Fruit fly (Drosophila melanogaster) whole organism, wandering third instar larva: ENCODE results near the gene Rabex-5.

Experiments used
- Dif ChIP-seq: fragments of 200-275, 200-300 bp; sonication (Bioruptor generic); optimal IDR thresholded peaks from 2 replicates; lab custom pipeline; 2018; ENCODE audit warnings: missing biosample characterization, missing genetic modification characterization; ENCODE audit not compliant: partially characterized antibody
- Hr78 ChIP-seq: fragments of >200 bp; optimal IDR thresholded peaks from 2 replicates; lab custom pipeline; 2017; ENCODE audit warnings: missing biosample characterization, missing genetic modification characterization
- Myc ChIP-seq: fragments of >200 bp; optimal IDR thresholded peaks from 2 replicates; lab custom pipeline; 2017
- N ChIP-seq: fragments of >200 bp; optimal IDR thresholded peaks from 2 replicates; lab custom pipeline; 2018; ENCODE audit warnings: missing biosample characterization, missing external identifiers, missing genetic modification characterization
- brk ChIP-seq: fragments of 200-800 bp; sonication (Bioruptor generic); optimal IDR thresholded peaks from 2 replicates; lab custom pipeline; 2016; ENCODE audit warnings: missing biosample characterization, mild to moderate bottlenecking, missing genetic modification characterization
- dl ChIP-seq, 2 experiments: fragments of 175-275, 200-275 bp in 1 of 2; fragments of 200-275 bp in 1 of 2; sonication (Bioruptor generic); optimal IDR thresholded peaks; lab custom pipeline; 2018; ENCODE audit warnings: mild to moderate bottlenecking in 2 of 2, missing biosample characterization in 2 of 2, missing genetic modification characterization in 2 of 2, moderate library complexity in 2 of 2; ENCODE audit not compliant: partially characterized antibody in 2 of 2, insufficient read depth in 1 of 2
- ey ChIP-seq: fragments of 200-800 bp; sonication (Bioruptor generic); optimal IDR thresholded peaks from 2 replicates; lab custom pipeline; 2016; ENCODE audit warnings: missing biosample characterization, missing genetic modification characterization
- fru ChIP-seq: fragments of 200-800 bp; sonication (Bioruptor generic); optimal IDR thresholded peaks from 3 replicates; lab custom pipeline; 2016; ENCODE audit warnings: missing biosample characterization, mild to moderate bottlenecking, missing genetic modification characterization
- h ChIP-seq: fragments of 200-800 bp; sonication (Bioruptor generic); optimal IDR thresholded peaks from 3 replicates; lab custom pipeline; 2016; ENCODE audit warnings: missing biosample characterization, mild to moderate bottlenecking, missing genetic modification characterization
- pan ChIP-seq: fragments of >200 bp; optimal IDR thresholded peaks from 2 replicates; lab custom pipeline; 2017
- psq ChIP-seq: fragments of 200-800 bp; sonication (Bioruptor generic); optimal IDR thresholded peaks from 3 replicates; lab custom pipeline; 2017; ENCODE audit warnings: missing biosample characterization, mild to moderate bottlenecking, missing genetic modification characterization, moderate library complexity
- usp ChIP-seq: fragments of >200 bp; optimal IDR thresholded peaks from 2 replicates; lab custom pipeline; 2017; ENCODE audit warnings: missing biosample characterization, missing genetic modification characterization

DNA sequence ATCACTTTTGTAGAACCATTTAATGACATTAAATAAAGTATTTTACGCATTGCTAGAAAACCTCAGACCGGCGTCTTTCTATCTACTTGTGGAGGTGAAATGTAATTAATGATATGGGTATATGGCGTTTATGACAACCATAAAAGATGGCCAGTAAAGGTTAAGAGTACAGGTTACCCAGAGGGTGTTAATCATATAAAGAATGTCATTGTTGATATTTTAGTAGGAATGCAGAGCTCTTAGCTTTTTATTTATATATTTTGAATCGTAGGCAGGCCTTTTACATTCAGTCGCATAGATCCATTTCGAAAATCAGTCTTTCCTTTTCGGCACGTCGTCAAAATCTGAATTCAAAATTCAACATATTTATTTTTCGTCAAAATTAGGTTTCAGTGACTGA lies 45.3 kb upstream of the Rabex-5 start, which contains the start of gene Bfc:
- TF ChIP-seq psq (GFP tag; lab: Kevin White, UChicago), result no peak
- no peak for TF ChIP-seq pan
- no peak for TF ChIP-seq h (GFP tag; lab: Kevin White, UChicago)
- no peak for TF ChIP-seq brk
- no peak for TF ChIP-seq N (GFP tag; lab: Kevin White, UChicago)
- no peak for TF ChIP-seq dl (GFP tag; optimal IDR thresholded peaks at IDR 0.05; lab: Kevin White, UChicago; ENCODE audit: insufficient read depth in 1 of 2, partially characterized antibody in 2 of 2)
- TF ChIP-seq ey (GFP tag; lab: Kevin White, UChicago), result no peak
- TF ChIP-seq Dif (GFP tag; lab: Kevin White, UChicago), result no peak
- no peak for TF ChIP-seq fru (GFP tag; lab: Kevin White, UChicago)
- TF ChIP-seq Hr78 (GFP tag; lab: Kevin White, UChicago), result no peak
- TF ChIP-seq Myc (lab: Kevin White, UChicago), result no peak
- TF ChIP-seq usp (GFP tag; lab: Kevin White, UChicago), result no peak
